Fruit fly (Drosophila melanogaster): ENCODE data around the gene CG10646.

The CG10646 gene

DNA sequence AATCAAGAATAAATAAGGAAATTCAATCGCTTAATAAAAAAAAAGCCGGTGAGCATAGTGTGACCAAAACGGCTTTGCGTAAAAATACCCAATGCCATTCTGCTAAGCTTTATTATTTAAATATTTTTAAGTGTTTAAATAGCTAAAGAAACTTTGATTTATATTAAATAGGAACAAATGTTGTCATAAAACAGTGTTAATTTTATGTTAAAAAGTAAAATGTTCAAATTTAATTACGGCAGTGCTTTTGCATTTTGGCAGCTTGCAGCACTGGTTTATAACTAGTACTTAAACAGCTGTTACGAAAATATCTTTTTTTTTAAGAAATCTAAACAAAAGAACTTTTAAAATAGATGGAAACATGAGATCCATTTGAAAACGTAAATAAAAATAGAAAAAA lies 2.4 kb downstream of the CG10646 start, which contains the start of the genes CG10638 and CG10681 (continued):
- TF ChIP-seq fd64A (GFP tag; optimal IDR thresholded peaks at IDR 0.05) (no peak), CG1024 (GFP tag; IDR thresholded peaks at IDR 0.05) (no peak), CG34224 (GFP tag; IDR thresholded peaks at IDR 0.05; ENCODE audit: partially characterized antibody) (no peak), onecut (GFP tag; IDR thresholded peaks at IDR 0.05) (no peak), cg (GFP tag; optimal IDR thresholded peaks at IDR 0.05) (no peak), yki (optimal IDR thresholded peaks at IDR 0.05) (no peak), Nf-YB (GFP tag; optimal IDR thresholded peaks at IDR 0.05) (no peak), Atf3 (GFP tag; optimal IDR thresholded peaks at IDR 0.05) (no peak), NK7.1 (GFP tag; optimal IDR thresholded peaks at IDR 0.05) (no peak), CG6654 (GFP tag; optimal IDR thresholded peaks at IDR 0.05) (no peak), CG14965 (GFP tag; optimal IDR thresholded peaks at IDR 0.05; ENCODE audit: borderline replicate concordance) (no peak), CG14710 (tag; optimal IDR thresholded peaks at IDR 0.05) (peak; percentile 81), bowl (GFP tag; IDR thresholded peaks at IDR 0.05) (no peak), Antp (GFP tag; optimal IDR thresholded peaks at IDR 0.05) (no peak), CG32532 (GFP tag; IDR thresholded peaks at IDR 0.05) (no peak), dimm (GFP tag; IDR thresholded peaks at IDR 0.05) (no peak), H15 (GFP tag; IDR thresholded peaks at IDR 0.05) (no peak), zf30C (GFP tag; optimal IDR thresholded peaks at IDR 0.05) (no peak), ken (GFP tag; IDR thresholded peaks at IDR 0.05) (no peak; the same call in 2 of the 3 replicates), CG18011 (GFP tag; optimal IDR thresholded peaks at IDR 0.05) (peak; percentile 30), CG6272 (GFP tag; IDR thresholded peaks at IDR 0.05) (no peak), sna (GFP tag; IDR thresholded peaks at IDR 0.05; ENCODE audit: partially characterized antibody) (peak; percentile 42; the same call in 1 of the 2 replicates), hth (optimal IDR thresholded peaks at IDR 0.05) (no peak), Ets65A (GFP tag) (peak; percentile 79), gsb-n (tag; optimal IDR thresholded peaks at IDR 0.05) (peak; percentile 40), CG12744 (GFP tag; optimal IDR thresholded peaks at IDR 0.05) (no peak), Stat92E (GFP tag; optimal IDR thresholded peaks at IDR 0.05) (no peak), H2.0 (GFP tag; IDR thresholded peaks at IDR 0.05) (no peak), Side (GFP tag; optimal IDR thresholded peaks at IDR 0.05) (no peak), tin (GFP tag; optimal IDR thresholded peaks at IDR 0.05) (peak; percentile 43), Hmr (GFP tag; optimal IDR thresholded peaks at IDR 0.05) (peak; percentile 13), Taf1 (GFP tag; IDR thresholded peaks at IDR 0.05) (no peak), CG10267 (tag; optimal IDR thresholded peaks at IDR 0.05) (peak; percentile 98), ap (GFP tag; IDR thresholded peaks at IDR 0.05) (no peak), hkb (optimal IDR thresholded peaks at IDR 0.05) (no peak), hkb (GFP tag; IDR thresholded peaks at IDR 0.05) (peak; percentile 44; the same call in 1 of the 2 replicates), HHEX (GFP tag; optimal IDR thresholded peaks at IDR 0.05) (no peak), jing (GFP tag; optimal IDR thresholded peaks at IDR 0.05) (no peak), h (optimal IDR thresholded peaks at IDR 0.05) (no peak), ro (GFP tag; IDR thresholded peaks at IDR 0.05) (no peak), CG8944 (GFP tag; optimal IDR thresholded peaks at IDR 0.05) (no peak), CG17359 (tag; optimal IDR thresholded peaks at IDR 0.05) (peak; percentile 43), Dek (tag; optimal IDR thresholded peaks at IDR 0.05) (peak; percentile 20), CG5953 (GFP tag; IDR thresholded peaks at IDR 0.05) (no peak), Doc2 (GFP tag; IDR thresholded peaks at IDR 0.05) (no peak), CG10366 (GFP tag; IDR thresholded peaks at IDR 0.05) (no peak), insv (GFP tag; optimal IDR thresholded peaks at IDR 0.05) (no peak), CG10462 (GFP tag; optimal IDR thresholded peaks at IDR 0.05) (no peak), CG8089 (GFP tag; optimal IDR thresholded peaks at IDR 0.05) (no peak), nmo (GFP tag; optimal IDR thresholded peaks at IDR 0.05) (peak; percentile 55), lilli (GFP tag; optimal IDR thresholded peaks at IDR 0.05) (peak; percentile 61), amos (GFP tag; IDR thresholded peaks at IDR 0.05; ENCODE audit: partially characterized antibody) (no peak), CG31441 (GFP tag; IDR thresholded peaks at IDR 0.05) (peak; percentile 50)
